Worm (Caenorhabditis elegans): Measurements from ENCODE around the gene sru-29.

Gene sru-29

DNA sequence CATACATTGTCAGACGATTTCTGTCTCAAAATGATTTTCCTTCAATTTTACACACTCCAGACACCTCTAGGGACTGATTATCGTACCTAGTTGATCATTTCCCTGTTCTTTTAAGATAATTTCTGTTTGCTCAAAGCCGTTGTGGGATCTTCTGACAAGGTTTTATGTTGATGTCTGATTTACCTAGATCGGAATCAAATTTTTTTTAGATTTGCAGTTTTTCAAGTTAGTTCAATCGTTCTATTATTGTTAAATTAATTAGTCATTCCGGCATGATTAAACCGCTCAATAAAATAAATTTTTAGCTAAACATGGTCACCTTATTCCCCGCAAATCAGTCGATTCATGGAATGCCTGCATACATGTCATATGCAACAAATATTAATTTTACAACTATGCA lies 2.3 kb downstream of the sru-29 start, which contains the start of gene sru-30:
Gene sru-30, plus strand, starts transcription at position 301 of the 400 bp plus-strand sequence.
- no peak for TF ChIP-seq Y55F3AM.14 (GFP tag; optimal IDR thresholded peaks at IDR 0.05)
- no peak for TF ChIP-seq ztf-11 (tag; optimal IDR thresholded peaks at IDR 0.05)
- no peak for TF ChIP-seq lin-39 (tag; optimal IDR thresholded peaks at IDR 0.05)

DNA sequence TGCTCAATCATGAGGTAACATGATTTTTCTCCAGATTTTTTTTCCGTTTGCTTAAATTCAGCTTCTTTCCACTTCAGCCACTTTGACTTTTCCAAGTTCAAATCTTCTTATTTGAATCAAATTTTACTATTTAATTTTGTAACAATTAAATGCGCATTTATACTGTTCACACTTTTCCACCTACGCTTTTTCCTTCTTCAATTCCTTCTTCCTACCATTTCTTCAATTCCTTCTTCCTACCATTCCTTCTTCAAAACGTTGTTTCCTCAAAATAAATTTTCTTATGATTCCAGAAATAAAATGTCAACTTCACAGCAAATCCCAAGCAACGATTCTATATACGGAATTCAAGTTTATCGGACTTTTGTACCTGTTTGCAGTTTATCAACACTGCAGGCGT lies 5.1 kb downstream of the sru-29 start, which contains the start of gene sru-31:
Gene sru-31, plus strand, starts transcription at position 301 of the 400 bp plus-strand sequence.
- TF ChIP-seq aly-2 (tag; optimal IDR thresholded peaks at IDR 0.05) (no peak), fos-1 (tag; optimal IDR thresholded peaks at IDR 0.05) (no peak), nhr-11 (tag; optimal IDR thresholded peaks at IDR 0.05) (no peak), nhr-12 (tag; optimal IDR thresholded peaks at IDR 0.05) (no peak), nhr-23 (tag; optimal IDR thresholded peaks at IDR 0.05) (no peak), ztf-11 (tag; optimal IDR thresholded peaks at IDR 0.05) (no peak), elt-1 (tag; optimal IDR thresholded peaks at IDR 0.05) (no peak), sem-4 (tag; optimal IDR thresholded peaks at IDR 0.05) (no peak), C34F6.9 (tag; optimal IDR thresholded peaks at IDR 0.05) (no peak), crh-2 (tag; optimal IDR thresholded peaks at IDR 0.05) (no peak), nhr-237 (tag; optimal IDR thresholded peaks at IDR 0.05) (no peak), ZK546.5 (tag; optimal IDR thresholded peaks at IDR 0.05) (no peak), dmd-4 (tag; optimal IDR thresholded peaks at IDR 0.05) (no peak), ceh-82 (tag; optimal IDR thresholded peaks at IDR 0.05) (no peak), nhr-10 (tag; optimal IDR thresholded peaks at IDR 0.05) (no peak), elt-3 (tag; optimal IDR thresholded peaks at IDR 0.05) (no peak), peb-1 (tag; optimal IDR thresholded peaks at IDR 0.05) (no peak), mab-5 (tag; optimal IDR thresholded peaks at IDR 0.05) (no peak), snpc-4 (tag; optimal IDR thresholded peaks at IDR 0.05) (no peak), ceh-16 (tag; optimal IDR thresholded peaks at IDR 0.05) (no peak)

DNA sequence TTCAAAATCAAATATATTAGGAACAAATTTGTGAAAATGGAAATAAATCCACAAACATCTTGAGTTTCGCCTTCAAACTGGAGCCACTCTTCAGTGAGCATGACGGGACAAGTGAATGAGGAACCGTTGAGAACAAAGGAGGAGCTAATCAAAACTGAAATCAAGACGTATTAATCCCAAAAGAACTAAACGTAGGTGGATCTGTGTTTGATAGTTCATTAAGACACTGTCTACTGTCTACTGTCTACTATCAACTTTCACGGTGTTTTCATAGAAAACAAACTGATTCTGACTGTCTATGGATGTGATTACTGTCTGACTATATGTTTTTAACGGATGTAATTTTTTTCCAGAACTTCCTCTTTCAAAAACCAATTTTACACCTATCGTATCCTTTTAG lies 10.5 kb downstream of the sru-29 start, which contains the start of gene str-193:
Gene str-193, minus strand, starts transcription at position 101 of the 400 bp plus-strand sequence.
- TF ChIP-seq elt-3 (tag; optimal IDR thresholded peaks at IDR 0.05) (no peak), aly-2 (tag; optimal IDR thresholded peaks at IDR 0.05) (no peak), unc-39 (tag; optimal IDR thresholded peaks at IDR 0.05) (no peak), ama-1 (optimal IDR thresholded peaks at IDR 0.05) (no peak), crh-2 (tag; optimal IDR thresholded peaks at IDR 0.05) (no peak), alr-1 (tag; optimal IDR thresholded peaks at IDR 0.05) (no peak), unc-55 (GFP tag; optimal IDR thresholded peaks at IDR 0.05) (no peak), nhr-25 (tag; optimal IDR thresholded peaks at IDR 0.05) (no peak), snpc-4 (tag; optimal IDR thresholded peaks at IDR 0.05) (no peak), nhr-237 (tag; optimal IDR thresholded peaks at IDR 0.05) (no peak), sma-9 (GFP tag; optimal IDR thresholded peaks at IDR 0.05) (no peak), sma-9 (tag; optimal IDR thresholded peaks at IDR 0.05) (no peak)

DNA sequence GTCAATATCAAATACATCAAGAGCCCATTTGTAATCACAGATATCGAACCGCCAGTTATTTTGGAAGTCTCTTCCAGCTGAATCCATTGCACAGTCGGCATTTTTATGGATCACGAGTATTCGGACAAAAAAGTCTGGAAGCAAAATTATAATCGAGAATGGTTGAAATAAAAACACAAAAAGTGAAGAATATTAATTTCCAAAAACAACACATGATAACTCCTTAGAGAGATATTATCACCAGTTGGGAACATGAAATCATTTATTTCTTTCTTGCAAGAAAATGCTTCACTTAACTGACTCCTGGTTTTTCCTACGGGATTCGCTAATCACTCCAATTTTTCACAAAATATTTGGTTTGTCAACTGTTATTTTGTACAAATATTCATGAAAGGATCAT lies 12.9 kb downstream of the sru-29 start, which contains the start of gene str-2:
Gene str-2, minus strand, starts transcription at position 101 of the 400 bp plus-strand sequence.
- TF ChIP-seq fos-1 (tag; optimal IDR thresholded peaks at IDR 0.05) (no peak), unc-62 (GFP tag; optimal IDR thresholded peaks at IDR 0.05) (no peak)

DNA sequence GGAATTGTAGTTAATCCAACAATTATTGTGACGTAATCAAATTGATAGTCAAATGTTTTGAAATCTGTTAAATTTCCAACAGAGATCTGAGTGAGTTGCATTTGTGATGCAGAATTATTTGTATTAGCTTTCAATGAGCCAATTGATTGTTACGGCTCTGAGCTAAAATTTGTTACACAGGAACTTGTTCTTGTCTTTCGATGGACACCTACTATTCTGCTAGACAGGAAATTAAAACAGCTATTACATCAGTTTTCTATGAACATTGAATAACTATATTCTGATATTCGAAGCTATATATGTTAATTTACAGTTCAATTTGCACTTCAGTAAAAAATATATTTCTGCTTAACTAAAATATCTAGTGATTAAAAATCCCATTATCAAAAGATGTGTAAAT lies 22.6 kb downstream of the sru-29 start, which contains the start of gene sru-40:
Gene sru-40, minus strand, starts transcription at position 101 of the 400 bp plus-strand sequence.
- TF ChIP-seq elt-1 (tag; optimal IDR thresholded peaks at IDR 0.05) (no peak), lin-11 (tag; optimal IDR thresholded peaks at IDR 0.05) (no peak), nhr-21 (tag; optimal IDR thresholded peaks at IDR 0.05) (no peak), lin-39 (tag; optimal IDR thresholded peaks at IDR 0.05) (no peak), alr-1 (tag; optimal IDR thresholded peaks at IDR 0.05) (no peak), nhr-25 (tag; optimal IDR thresholded peaks at IDR 0.05) (no peak), lin-13 (GFP tag; optimal IDR thresholded peaks at IDR 0.05) (no peak)

DNA sequence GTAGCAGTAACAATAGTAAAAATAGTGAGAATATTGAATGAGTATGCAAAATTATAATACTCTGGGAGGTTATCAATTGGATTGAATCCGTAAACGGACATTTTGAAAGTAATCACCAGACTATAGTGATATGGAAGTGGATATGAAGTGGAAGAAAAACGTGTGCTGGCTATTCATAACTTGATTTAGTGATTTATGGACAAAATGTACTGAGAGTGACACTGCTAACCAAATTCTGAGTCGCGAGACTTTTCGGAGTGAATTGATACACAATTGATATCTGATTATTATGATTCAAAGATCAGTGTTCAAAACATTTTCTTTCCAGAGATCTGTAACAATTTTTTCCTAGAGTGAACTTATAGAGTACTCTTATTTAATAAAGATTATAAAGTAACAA lies 24.7 kb downstream of the sru-29 start, which contains the start of gene sru-38:
Gene sru-38, minus strand, starts transcription at position 101 of the 400 bp plus-strand sequence.
- no peak for TF ChIP-seq unc-62 (GFP tag; optimal IDR thresholded peaks at IDR 0.05)
- TF ChIP-seq mdl-1 (tag; optimal IDR thresholded peaks at IDR 0.05): no peak
- TF ChIP-seq nhr-23 (tag; optimal IDR thresholded peaks at IDR 0.05): no peak
- TF ChIP-seq ztf-11 (tag; optimal IDR thresholded peaks at IDR 0.05): no peak
- no peak for TF ChIP-seq aly-2 (tag; optimal IDR thresholded peaks at IDR 0.05)
- no peak for TF ChIP-seq sem-4 (tag; optimal IDR thresholded peaks at IDR 0.05)
- no peak for TF ChIP-seq lin-13 (GFP tag; optimal IDR thresholded peaks at IDR 0.05)
- TF ChIP-seq nhr-10 (tag; optimal IDR thresholded peaks at IDR 0.05): no peak
- TF ChIP-seq egl-27 (tag; optimal IDR thresholded peaks at IDR 0.05): no peak
- no peak for TF ChIP-seq alr-1 (tag; optimal IDR thresholded peaks at IDR 0.05)
- TF ChIP-seq ztf-1 (GFP tag; conservative IDR thresholded peaks at IDR 0.05): no peak
